Fruit fly (Drosophila melanogaster) whole organism, embryonic: ENCODE data around the gene Tlk.

Experiments
- Adf1 ChIP-seq: fragments of 200-800 bp; sonication (Bioruptor generic); IDR thresholded peaks from 2 replicates; pipeline ENCODE4 v1.3.6; 2022; ENCODE audit warnings: missing biosample characterization, missing genetic modification characterization
- CG10209 ChIP-seq: fragments of 200-800 bp; sonication (Bioruptor generic); optimal IDR thresholded peaks from 3 replicates; lab custom pipeline; 2017; ENCODE audit warnings: missing biosample characterization, mild to moderate bottlenecking, missing genetic modification characterization, missing genetic modification reagents
- CG13123 ChIP-seq: fragments of 200-800 bp; sonication (Bioruptor generic); optimal IDR thresholded peaks from 2 replicates; lab custom pipeline; 2016; ENCODE audit warnings: missing biosample characterization, missing genetic modification characterization
- CG13624 ChIP-seq: fragments of 200-800 bp; sonication (Bioruptor generic); optimal IDR thresholded peaks from 2 replicates; lab custom pipeline; 2016; ENCODE audit warnings: missing biosample characterization, missing genetic modification characterization
- CG14441 ChIP-seq: fragments of 200-800 bp; sonication (Bioruptor generic); IDR thresholded peaks from 2 replicates; pipeline ENCODE4 v1.3.6; 2022; ENCODE audit warnings: missing biosample characterization, missing genetic modification characterization
- CG14667 ChIP-seq: fragments of 200-800 bp; sonication (Bioruptor generic); IDR thresholded peaks from 2 replicates; pipeline ENCODE4 v1.3.6; 2022; ENCODE audit warnings: missing biosample characterization, missing genetic modification characterization
- CG2129 ChIP-seq: fragments of 200-800 bp; sonication (Bioruptor generic); IDR thresholded peaks from 2 replicates; pipeline ENCODE4 v1.3.6; 2022; ENCODE audit warnings: missing biosample characterization, missing genetic modification characterization; ENCODE audit not compliant: partially characterized antibody
- CG33557 ChIP-seq: fragments of 200-800 bp; sonication (Bioruptor generic); optimal IDR thresholded peaks from 2 replicates; lab custom pipeline; 2019; ENCODE audit warnings: missing biosample characterization, mild to moderate bottlenecking, missing genetic modification characterization, moderate library complexity
- CG34376 ChIP-seq: fragments of 200-800 bp; sonication (Bioruptor generic); optimal IDR thresholded peaks from 2 replicates; lab custom pipeline; 2018; ENCODE audit warnings: missing biosample characterization, mild to moderate bottlenecking, missing genetic modification characterization
- CG4730 ChIP-seq: fragments of 200-800 bp; sonication (Bioruptor generic); IDR thresholded peaks from 2 replicates; pipeline ENCODE4 v1.3.6; 2022; ENCODE audit warnings: missing biosample characterization, missing genetic modification characterization
- CG6254 ChIP-seq: fragments of 200-800 bp; sonication (Bioruptor generic); optimal IDR thresholded peaks from 3 replicates; lab custom pipeline; 2017; ENCODE audit warnings: mild to moderate bottlenecking, missing biosample characterization, missing genetic modification reagents, missing genetic modification characterization
- CG6689 ChIP-seq: fragments of 200-800 bp; sonication (Bioruptor generic); IDR thresholded peaks from 2 replicates; pipeline ENCODE4 v1.3.6; 2022; ENCODE audit warnings: missing biosample characterization, missing genetic modification characterization
- CG6791 ChIP-seq: fragments of 200-800 bp; sonication (Bioruptor generic); IDR thresholded peaks from 3 replicates; pipeline ENCODE4 v1.3.6; 2022; ENCODE audit warnings: missing biosample characterization, missing genetic modification characterization; ENCODE audit not compliant: partially characterized antibody
- CG7556 ChIP-seq: fragments of 200-800 bp; sonication (Bioruptor generic); optimal IDR thresholded peaks from 2 replicates; lab custom pipeline; 2017; ENCODE audit warnings: missing biosample characterization, mild to moderate bottlenecking, missing genetic modification characterization
- CG7928 ChIP-seq: fragments of 200-800 bp; sonication (Bioruptor generic); optimal IDR thresholded peaks from 2 replicates; lab custom pipeline; 2017; ENCODE audit warnings: missing biosample characterization, mild to moderate bottlenecking, missing genetic modification characterization
- CG8089 ChIP-seq: fragments of 200-800 bp; sonication (Bioruptor generic); optimal IDR thresholded peaks from 3 replicates; lab custom pipeline; 2016; ENCODE audit warnings: missing biosample characterization, missing genetic modification characterization
- CG8944 ChIP-seq: fragments of 200-800 bp; sonication (Bioruptor generic); optimal IDR thresholded peaks from 3 replicates; lab custom pipeline; 2016; ENCODE audit warnings: missing biosample characterization, missing genetic modification characterization
- CG9437 ChIP-seq: fragments of 200-800 bp; sonication (Bioruptor generic); optimal IDR thresholded peaks from 2 replicates; lab custom pipeline; 2018; ENCODE audit warnings: missing biosample characterization, mild to moderate bottlenecking, missing genetic modification characterization
- CHES-1-like ChIP-seq: fragments of 200-800 bp; sonication (Bioruptor generic); optimal IDR thresholded peaks from 2 replicates; lab custom pipeline; 2016; ENCODE audit warnings: missing biosample characterization, missing genetic modification characterization
- CrebB ChIP-seq: fragments of 200-800 bp; sonication (Bioruptor generic); optimal IDR thresholded peaks from 3 replicates; lab custom pipeline; 2018; ENCODE audit warnings: missing biosample characterization, mild to moderate bottlenecking, missing genetic modification characterization
- Dek ChIP-seq: fragments of 200-800 bp; sonication (Bioruptor generic); optimal IDR thresholded peaks from 3 replicates; lab custom pipeline; 2019; ENCODE audit warnings: missing biosample characterization, mild to moderate bottlenecking, missing genetic modification characterization, moderate library complexity
- Dip2 ChIP-seq: fragments of 200-800 bp; sonication (Bioruptor generic); IDR thresholded peaks from 2 replicates; pipeline ENCODE4 v1.3.6; 2022; ENCODE audit warnings: missing biosample characterization, missing genetic modification characterization
- Ets65A ChIP-seq: fragments of 200-800 bp; sonication (Bioruptor generic); peaks from one replicate; lab custom pipeline; 2016; ENCODE audit warnings: missing biosample characterization, missing genetic modification characterization
- HLHmδ ChIP-seq: fragments of 200-800 bp; sonication (Bioruptor generic); optimal IDR thresholded peaks from 2 replicates; lab custom pipeline; 2018; ENCODE audit warnings: missing biosample characterization, mild to moderate bottlenecking, missing genetic modification characterization, moderate library complexity
- Hr3 ChIP-seq: fragments of 200-800 bp; sonication (Bioruptor generic); optimal IDR thresholded peaks from 3 replicates; lab custom pipeline; 2016; ENCODE audit warnings: missing biosample characterization, missing genetic modification characterization
- Mes4 ChIP-seq: fragments of 200-800 bp; sonication (Bioruptor generic); optimal IDR thresholded peaks from 2 replicates; lab custom pipeline; 2016; ENCODE audit warnings: missing biosample characterization, missing genetic modification characterization
- NC2α ChIP-seq: fragments of 200-800 bp; sonication (Bioruptor generic); optimal IDR thresholded peaks from 2 replicates; lab custom pipeline; 2016; ENCODE audit warnings: missing biosample characterization, missing genetic modification characterization
- PHDP ChIP-seq: fragments of 200-800 bp; sonication (Bioruptor generic); optimal IDR thresholded peaks from 3 replicates; lab custom pipeline; 2018; ENCODE audit warnings: missing biosample characterization, mild to moderate bottlenecking, missing genetic modification characterization, moderate library complexity
- Ptx1 ChIP-seq: fragments of 200-800 bp; sonication (Bioruptor generic); IDR thresholded peaks from 2 replicates; pipeline ENCODE4 v1.3.6; 2022; ENCODE audit warnings: missing biosample characterization, missing genetic modification characterization
- Rfx ChIP-seq: fragments of 200-800 bp; sonication (Bioruptor generic); IDR thresholded peaks from 2 replicates; pipeline ENCODE4 v1.3.6; 2022; ENCODE audit warnings: missing biosample characterization, missing genetic modification characterization
- Sin3A ChIP-seq: fragments of >200 bp; optimal IDR thresholded peaks from 2 replicates; lab custom pipeline; 2018
- Trl ChIP-seq, 3 experiments: fragments of >200 bp in 2 of 3; fragments of 200-800 bp in 1 of 3; sonication (Bioruptor generic) in 1 of 3; optimal IDR thresholded peaks; 2 replicates in 1 of 3; 3 replicates in 2 of 3; lab custom pipeline; 2016 to 2017; ENCODE audit warnings: missing biosample characterization in 1 of 3, missing genetic modification characterization in 1 of 3
- corto ChIP-seq: fragments of 200-800 bp; sonication (Bioruptor generic); optimal IDR thresholded peaks from 2 replicates; lab custom pipeline; 2016; ENCODE audit warnings: missing biosample characterization, mild to moderate bottlenecking, missing genetic modification characterization, moderate library complexity
- danr ChIP-seq: fragments of 200-800 bp; sonication (Bioruptor generic); IDR thresholded peaks from 2 replicates; pipeline ENCODE4 v1.3.6; 2022; ENCODE audit warnings: missing biosample characterization, missing genetic modification characterization
- dysf ChIP-seq: fragments of 200-800 bp; sonication (Bioruptor generic); IDR thresholded peaks from 3 replicates; pipeline ENCODE4 v1.3.6; 2022; ENCODE audit warnings: missing biosample characterization, missing genetic modification characterization
- ems ChIP-seq: fragments of 200-800 bp; sonication (Bioruptor generic); optimal IDR thresholded peaks from 3 replicates; lab custom pipeline; 2016; ENCODE audit warnings: missing biosample characterization, missing genetic modification characterization
- fd102C ChIP-seq: fragments of 200-800 bp; sonication (Bioruptor generic); optimal IDR thresholded peaks from 2 replicates; lab custom pipeline; 2018; ENCODE audit warnings: missing biosample characterization, mild to moderate bottlenecking, missing genetic modification characterization, moderate library complexity
- fd96Cb ChIP-seq: fragments of 200-800 bp; sonication (Bioruptor generic); optimal IDR thresholded peaks from 2 replicates; lab custom pipeline; 2018; ENCODE audit warnings: missing biosample characterization, mild to moderate bottlenecking, missing genetic modification characterization, moderate library complexity
- gcm2 ChIP-seq: fragments of 200-800 bp; sonication (Bioruptor generic); optimal IDR thresholded peaks from 2 replicates; lab custom pipeline; 2016; ENCODE audit warnings: missing biosample characterization, missing genetic modification characterization
- grau ChIP-seq: fragments of 200-800 bp; optimal IDR thresholded peaks from 3 replicates; lab custom pipeline; 2019; ENCODE audit warnings: missing biosample characterization, mild to moderate bottlenecking, missing genetic modification characterization, moderate library complexity
- her ChIP-seq: fragments of 200-800 bp; sonication (Bioruptor generic); optimal IDR thresholded peaks from 2 replicates; lab custom pipeline; 2016; ENCODE audit warnings: missing biosample characterization, missing genetic modification characterization
- inv ChIP-seq: fragments of 200-800 bp; sonication (Bioruptor generic); IDR thresholded peaks from 2 replicates; pipeline ENCODE4 v1.3.6; 2022; ENCODE audit warnings: missing biosample characterization, missing genetic modification characterization; ENCODE audit not compliant: partially characterized antibody
- phol ChIP-seq: fragments of 200-800 bp; sonication (Bioruptor generic); optimal IDR thresholded peaks from 3 replicates; lab custom pipeline; 2018; ENCODE audit warnings: missing biosample characterization, mild to moderate bottlenecking, missing genetic modification characterization, moderate library complexity
- repo ChIP-seq: fragments of 200-800 bp; sonication (Bioruptor generic); optimal IDR thresholded peaks from 2 replicates; lab custom pipeline; 2016; ENCODE audit warnings: missing biosample characterization, missing genetic modification characterization
- slou ChIP-seq: fragments of 200-800 bp; sonication (Bioruptor generic); optimal IDR thresholded peaks from 3 replicates; lab custom pipeline; 2016; ENCODE audit warnings: missing biosample characterization, missing genetic modification characterization
- so ChIP-seq: fragments of 200-800 bp; sonication (Bioruptor generic); IDR thresholded peaks from 3 replicates; pipeline ENCODE4 v1.3.6; 2022; ENCODE audit warnings: missing biosample characterization, missing genetic modification characterization
- stc ChIP-seq: fragments of 200-800 bp; sonication (Bioruptor generic); IDR thresholded peaks from 2 replicates; pipeline ENCODE4 v1.3.6; 2022; ENCODE audit warnings: missing biosample characterization, missing genetic modification characterization
- tio ChIP-seq: fragments of 200-800 bp; sonication (Bioruptor generic); optimal IDR thresholded peaks from 2 replicates; lab custom pipeline; 2017; ENCODE audit warnings: missing biosample characterization, missing genetic modification characterization, inconsistent platforms
- vfl ChIP-seq: fragments of 200-800 bp; sonication (Bioruptor generic); optimal IDR thresholded peaks from 2 replicates; lab custom pipeline; 2016; ENCODE audit warnings: missing biosample characterization, missing genetic modification characterization

The Tlk gene

dm6 chrX:3743005-3743890 lies 23.4 kb downstream of the Tlk start (continued):
- TF ChIP-seq CG10209 (peak; percentile 77), CG7556 (GFP tag; lab: Kevin White, UChicago) (no peak), dysf (peak; percentile 91), Hr3 (peak; percentile 53), Dip2 (no peak), CG2129 (GFP tag; lab: Robert Waterston, UW) (no peak), Ets65A (GFP tag; lab: Kevin White, UChicago) (peak; percentile 96), CG7928 (GFP tag; lab: Kevin White, UChicago) (no peak), CG34376 (GFP tag; lab: Kevin White, UChicago) (peak; percentile 65), CG8089 (GFP tag; lab: Kevin White, UChicago) (peak; percentile 74), fd102C (GFP tag; lab: Kevin White, UChicago) (no peak), Sin3A (no peak), repo (GFP tag; lab: Kevin White, UChicago) (peak; percentile 44), slou (GFP tag; lab: Kevin White, UChicago) (peak; percentile 18), CG8944 (GFP tag; lab: Kevin White, UChicago) (peak; percentile 76), stc (GFP tag; lab: Robert Waterston, UW) (peak; percentile 88), CG6254 (GFP tag; lab: Kevin White, UChicago) (peak; percentile 43), CG6689 (GFP tag; lab: Robert Waterston, UW) (peak; percentile 86), Mes4 (GFP tag; lab: Kevin White, UChicago) (peak; percentile 80), ems (GFP tag; lab: Kevin White, UChicago) (peak; percentile 81), Adf1 (peak; percentile 73), NC2α (peak; percentile 33), so (GFP tag; lab: Robert Waterston, UW) (peak; percentile 85), CG14667 (GFP tag; lab: Robert Waterston, UW) (peak; percentile 75), inv (GFP tag; lab: Robert Waterston, UW) (no peak), CG13123 (GFP tag; lab: Kevin White, UChicago) (peak; percentile 49), CG9437 (peak; percentile 37), phol (peak; percentile 85), Rfx (GFP tag; lab: Robert Waterston, UW) (peak; percentile 89), Ptx1 (GFP tag; lab: Robert Waterston, UW) (peak; percentile 87), Dek (peak; percentile 82), CrebB (tag; lab: Kevin White, UChicago) (peak; percentile 61), fd96Cb (tag; lab: Kevin White, UChicago) (peak; percentile 88), tio (peak; percentile 77), CG4730 (GFP tag; lab: Robert Waterston, UW) (peak; percentile 85), vfl (GFP tag; lab: Kevin White, UChicago) (peak; percentile 62), grau (tag; lab: Kevin White, UChicago) (peak; percentile 88), CG13624 (GFP tag; lab: Kevin White, UChicago) (peak; percentile 84), Trl (optimal IDR thresholded peaks at IDR 0.05; lab: Kevin White, UChicago) (no peak), Trl (GFP tag; optimal IDR thresholded peaks at IDR 0.05; lab: Kevin White, UChicago) (peak; percentile 83), CG6791 (peak; percentile 57; the same call in 2 of the 3 replicates), corto (peak; percentile 85), HLHmδ (GFP tag; lab: Kevin White, UChicago) (peak; percentile 7), danr (GFP tag; lab: Robert Waterston, UW) (peak; percentile 78), CG33557 (GFP tag; lab: Kevin White, UChicago) (no peak), PHDP (peak; percentile 84), CHES-1-like (GFP tag; lab: Kevin White, UChicago) (peak; percentile 84), gcm2 (GFP tag; lab: Kevin White, UChicago) (peak; percentile 59), CG14441 (GFP tag; lab: Robert Waterston, UW) (peak; percentile 93), her (peak; percentile 86)
